Worm (Caenorhabditis elegans): ENCODE results near the gene clec-264.
A peak's percentile ranks its signal among the peaks of the same experiment; 100 is the strongest.

The clec-264 gene

DNA sequence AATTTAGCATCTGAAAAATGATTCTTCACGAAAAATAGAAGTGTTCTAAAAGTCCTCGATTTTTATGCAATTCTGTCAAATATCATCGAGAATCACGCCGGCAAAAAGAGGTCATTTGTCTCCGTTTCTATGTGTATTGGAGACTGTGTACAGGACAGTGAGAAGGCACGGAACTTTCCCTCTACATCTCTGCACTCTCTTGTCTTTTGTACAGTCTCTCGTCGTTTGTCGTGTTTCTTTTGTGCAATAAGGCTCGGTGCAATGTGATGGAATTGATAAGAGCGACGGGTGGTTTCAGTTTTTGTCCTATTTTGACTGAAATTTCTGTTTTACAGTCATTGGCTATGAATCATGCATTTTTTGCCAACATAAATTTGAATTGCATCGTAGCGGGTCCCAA, 18.6 kb downstream of the clec-264 start:
- no peak for TF ChIP-seq ref-1 (GFP tag; conservative IDR thresholded peaks at IDR 0.05)
- TF ChIP-seq cog-1 (tag; optimal IDR thresholded peaks at IDR 0.05): no peak
- TF ChIP-seq med-1 (GFP tag; optimal IDR thresholded peaks at IDR 0.05; ENCODE audit: insufficient read depth): no peak
- TF ChIP-seq T22C8.4 (GFP tag; IDR thresholded peaks at IDR 0.05): no peak
- no peak for TF ChIP-seq flt-1 (GFP tag; IDR thresholded peaks at IDR 0.05)
- TF ChIP-seq tab-1 (GFP tag; IDR thresholded peaks at IDR 0.05): no peak
- no peak for TF ChIP-seq ztf-23 (GFP tag; IDR thresholded peaks at IDR 0.05)
- TF ChIP-seq ztf-29 (GFP tag; IDR thresholded peaks at IDR 0.05): no peak
- TF ChIP-seq klf-2 (GFP tag; conservative IDR thresholded peaks at IDR 0.05): no peak

DNA sequence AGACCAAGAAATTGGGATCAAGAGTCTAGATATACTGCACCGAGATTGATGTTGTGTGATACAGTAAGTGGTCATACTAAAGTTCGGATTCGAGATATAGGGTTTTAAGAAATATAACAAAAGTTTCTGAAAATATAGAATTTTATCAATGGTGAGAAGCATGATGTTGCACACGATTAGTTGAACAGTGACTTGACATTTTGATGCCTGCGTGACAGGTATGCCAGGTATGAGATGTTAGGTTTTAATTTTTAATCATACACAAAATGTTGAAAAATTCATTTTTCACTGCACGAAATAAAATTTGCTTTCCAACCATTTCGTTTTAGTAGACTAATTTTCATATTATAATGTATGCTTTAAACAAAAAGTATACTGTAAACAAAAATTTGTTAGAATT, 20.1 kb downstream of the clec-264 start:
- TF ChIP-seq tab-1 (GFP tag; IDR thresholded peaks at IDR 0.05): no peak
- no peak for TF ChIP-seq flt-1 (GFP tag; IDR thresholded peaks at IDR 0.05)

DNA sequence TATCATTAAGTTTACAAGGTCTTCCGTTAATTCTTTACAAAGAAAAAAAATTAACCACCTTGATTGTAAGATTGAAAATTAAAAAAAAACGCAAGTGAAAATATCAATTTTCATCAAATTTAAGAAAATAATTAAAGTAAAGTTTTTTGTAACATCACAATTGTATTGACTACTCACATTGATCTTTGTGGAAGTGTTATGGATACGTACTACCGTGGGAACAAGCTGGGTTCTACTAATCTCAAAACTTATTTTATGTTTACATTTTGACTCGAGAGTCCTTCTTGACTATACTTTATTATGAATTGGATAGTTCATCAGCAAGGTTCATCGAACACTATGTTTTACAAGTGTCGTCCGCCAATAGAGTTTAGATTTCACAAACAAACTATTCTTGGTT, 21.0 kb downstream of the clec-264 start, which contains the start of gene num-1:
TSS of gene num-1 (plus strand) at position 301 of the 400 bp plus-strand sequence.
- TF ChIP-seq ztf-29 (GFP tag; IDR thresholded peaks at IDR 0.05) (no peak), klf-2 (GFP tag; conservative IDR thresholded peaks at IDR 0.05) (no peak), ztf-23 (GFP tag; IDR thresholded peaks at IDR 0.05) (no peak), tab-1 (GFP tag; IDR thresholded peaks at IDR 0.05) (no peak), cog-1 (tag; optimal IDR thresholded peaks at IDR 0.05) (no peak), med-1 (GFP tag; optimal IDR thresholded peaks at IDR 0.05; ENCODE audit: insufficient read depth) (no peak), ref-1 (GFP tag; conservative IDR thresholded peaks at IDR 0.05) (no peak), flt-1 (GFP tag; IDR thresholded peaks at IDR 0.05) (no peak), T22C8.4 (GFP tag; IDR thresholded peaks at IDR 0.05) (no peak)

DNA sequence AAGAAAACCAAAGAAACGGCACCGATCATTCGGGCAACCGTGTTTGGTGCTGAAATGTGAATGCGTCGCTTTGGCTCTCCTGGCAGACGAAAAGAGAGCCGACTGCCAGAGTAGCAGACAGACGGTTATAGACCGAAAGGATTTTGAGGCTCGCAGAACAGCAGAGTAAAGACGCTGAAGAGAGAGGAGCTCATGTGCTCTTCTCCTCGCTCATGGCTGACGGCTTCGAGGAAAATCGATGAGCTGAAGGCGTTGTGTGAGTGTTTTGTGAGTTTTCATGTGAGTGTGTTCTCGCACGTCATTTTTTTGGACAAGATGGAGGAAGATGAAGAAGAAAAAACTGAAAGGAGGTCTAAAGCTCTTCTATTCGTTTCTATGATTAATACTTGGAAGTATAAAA, 21.7 kb downstream of the clec-264 start, which contains the start of gene sbt-1:
TSS of gene sbt-1 (minus strand) at position 62 of the 400 bp plus-strand sequence.
- TF ChIP-seq klf-2 (GFP tag; conservative IDR thresholded peaks at IDR 0.05): no peak
- TF ChIP-seq ref-1 (GFP tag; conservative IDR thresholded peaks at IDR 0.05): no peak
- TF ChIP-seq cog-1 (tag; optimal IDR thresholded peaks at IDR 0.05): no peak
- no peak for TF ChIP-seq ztf-23 (GFP tag; IDR thresholded peaks at IDR 0.05)
- TF ChIP-seq tab-1 (GFP tag; IDR thresholded peaks at IDR 0.05): no peak
- TF ChIP-seq flt-1 (GFP tag; IDR thresholded peaks at IDR 0.05): 0 out of 2 replicates have a peak, but pooled peaks have one; percentile 4
- TF ChIP-seq ztf-29 (GFP tag; IDR thresholded peaks at IDR 0.05): no peak
- no peak for TF ChIP-seq med-1 (GFP tag; optimal IDR thresholded peaks at IDR 0.05; ENCODE audit: insufficient read depth)
- peak; percentile 32; the same call in 1 of the 2 replicates for TF ChIP-seq T22C8.4 (GFP tag; IDR thresholded peaks at IDR 0.05)

DNA sequence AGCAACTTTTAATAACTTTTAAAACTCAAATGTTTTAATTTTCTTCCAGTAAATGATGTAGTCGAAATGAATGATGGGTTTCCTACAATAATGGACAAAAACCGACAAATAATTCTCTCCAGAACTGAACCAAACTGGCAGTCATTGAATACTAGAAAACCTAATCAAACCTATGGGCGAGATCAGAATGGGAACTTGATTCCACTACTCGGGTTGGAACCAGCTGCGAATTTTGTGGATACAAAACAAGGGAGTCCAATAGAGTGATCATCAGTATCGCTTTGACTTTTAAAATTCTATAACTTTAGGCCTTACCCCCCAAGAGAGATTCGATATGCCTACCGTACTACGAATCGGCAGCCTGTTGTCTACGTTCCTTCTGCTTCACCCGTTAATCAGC, 23.9 kb downstream of the clec-264 start:
- TF ChIP-seq tab-1 (GFP tag; IDR thresholded peaks at IDR 0.05): no peak
- TF ChIP-seq ztf-29 (GFP tag; IDR thresholded peaks at IDR 0.05): no peak
- TF ChIP-seq T22C8.4 (GFP tag; IDR thresholded peaks at IDR 0.05): no peak
- TF ChIP-seq ztf-23 (GFP tag; IDR thresholded peaks at IDR 0.05): no peak
- TF ChIP-seq klf-2 (GFP tag; conservative IDR thresholded peaks at IDR 0.05): no peak

DNA sequence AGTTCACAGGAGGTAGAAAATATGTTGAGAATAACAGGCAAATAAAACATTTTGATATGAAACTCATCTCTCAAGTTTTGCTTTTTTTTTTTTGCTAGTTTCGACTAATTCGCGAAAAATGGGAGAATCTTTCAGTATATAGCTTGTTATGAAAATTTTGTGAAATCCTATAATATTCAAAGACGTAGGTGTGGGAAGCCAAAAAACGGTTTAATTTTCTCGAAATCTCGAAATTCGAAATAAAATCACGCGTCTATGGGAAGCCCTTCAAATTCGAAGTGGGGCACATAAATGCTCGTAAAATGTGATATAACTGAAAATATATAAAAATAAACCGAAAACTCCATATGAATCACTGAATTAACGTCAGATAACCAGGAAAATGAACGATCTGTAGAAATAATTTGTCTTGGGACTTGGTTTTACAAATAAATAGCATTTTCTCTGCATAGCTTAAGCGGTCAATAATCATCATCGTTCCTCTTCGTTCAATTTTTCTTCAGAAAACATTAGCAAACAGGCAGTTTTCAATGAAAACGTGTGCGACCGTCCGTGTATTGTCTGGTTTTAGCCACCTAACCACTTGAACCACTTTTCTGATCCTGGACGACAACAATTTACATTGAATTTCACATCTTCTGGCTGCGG, 25.4 kb downstream of the clec-264 start, which contains the start of the genes gcy-22 and grl-14:
TSS of gene gcy-22 (minus strand) at position 101 of the 648 bp plus-strand sequence.
TSS of gene grl-14 (plus strand) at position 598 of the 648 bp plus-strand sequence.
- no peak for TF ChIP-seq klf-2 (GFP tag; conservative IDR thresholded peaks at IDR 0.05)
- no peak for TF ChIP-seq ztf-23 (GFP tag; IDR thresholded peaks at IDR 0.05)
- TF ChIP-seq med-1 (GFP tag; optimal IDR thresholded peaks at IDR 0.05; ENCODE audit: insufficient read depth): no peak
- no peak for TF ChIP-seq tab-1 (GFP tag; IDR thresholded peaks at IDR 0.05)
- TF ChIP-seq T22C8.4 (GFP tag; IDR thresholded peaks at IDR 0.05): no peak
- no peak for TF ChIP-seq flt-1 (GFP tag; IDR thresholded peaks at IDR 0.05)
- TF ChIP-seq ref-1 (GFP tag; conservative IDR thresholded peaks at IDR 0.05): no peak
- no peak for TF ChIP-seq ztf-29 (GFP tag; IDR thresholded peaks at IDR 0.05)
- no peak for TF ChIP-seq cog-1 (tag; optimal IDR thresholded peaks at IDR 0.05)

DNA sequence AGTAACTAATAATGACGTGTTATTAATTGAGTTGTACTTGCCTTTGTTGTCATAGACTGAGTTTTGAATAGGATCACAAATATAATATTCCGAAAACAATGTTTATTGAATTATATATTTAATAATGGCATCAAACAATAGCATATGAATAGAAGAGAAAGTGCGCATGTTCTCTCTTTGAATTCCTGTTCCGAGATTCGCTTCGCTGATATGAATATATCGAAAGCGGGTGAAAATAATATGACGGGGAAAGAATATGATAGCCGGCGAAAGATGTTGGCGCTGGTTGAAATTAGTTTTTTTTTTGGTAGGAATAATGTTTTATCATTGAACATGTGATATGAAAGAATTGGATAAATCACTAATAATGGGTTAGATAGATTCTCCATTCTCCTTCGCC, 30.5 kb downstream of the clec-264 start, which contains the start of gene T03D8.6:
TSS of gene T03D8.6 (minus strand) at position 298 of the 400 bp plus-strand sequence.
- no peak for TF ChIP-seq klf-2 (GFP tag; conservative IDR thresholded peaks at IDR 0.05)
- TF ChIP-seq ztf-23 (GFP tag; IDR thresholded peaks at IDR 0.05): no peak
- no peak for TF ChIP-seq T22C8.4 (GFP tag; IDR thresholded peaks at IDR 0.05)
- TF ChIP-seq med-1 (GFP tag; optimal IDR thresholded peaks at IDR 0.05; ENCODE audit: insufficient read depth): no peak
- no peak for TF ChIP-seq ref-1 (GFP tag; conservative IDR thresholded peaks at IDR 0.05)
- TF ChIP-seq tab-1 (GFP tag; IDR thresholded peaks at IDR 0.05): no peak
- TF ChIP-seq cog-1 (tag; optimal IDR thresholded peaks at IDR 0.05): no peak
- no peak for TF ChIP-seq flt-1 (GFP tag; IDR thresholded peaks at IDR 0.05)
- no peak for TF ChIP-seq ztf-29 (GFP tag; IDR thresholded peaks at IDR 0.05)

DNA sequence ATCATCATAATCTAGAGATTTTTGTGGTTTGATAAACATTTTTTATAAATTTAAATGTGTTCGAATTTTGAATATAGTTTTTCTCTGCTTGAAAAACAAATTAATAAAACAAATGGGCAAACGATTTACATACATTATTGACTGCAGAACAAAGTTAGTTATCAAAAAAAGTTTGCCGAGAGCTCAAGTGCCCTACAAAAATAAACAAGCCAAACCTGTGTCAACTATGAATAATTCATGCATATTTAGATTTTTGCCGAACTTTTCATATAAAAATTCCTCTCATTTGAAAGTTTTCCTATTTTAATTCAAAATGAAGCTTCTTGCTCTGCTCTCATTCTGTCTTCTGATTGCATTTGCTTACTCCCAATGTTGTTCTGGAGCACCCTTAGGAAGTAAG, 34.7 kb downstream of the clec-264 start, which contains the start of gene sshk-1:
TSS of gene sshk-1 (plus strand) at position 301 of the 400 bp plus-strand sequence.
- TF ChIP-seq klf-2 (GFP tag; conservative IDR thresholded peaks at IDR 0.05) (no peak), ref-1 (GFP tag; conservative IDR thresholded peaks at IDR 0.05) (no peak), cog-1 (tag; optimal IDR thresholded peaks at IDR 0.05) (no peak), flt-1 (GFP tag; IDR thresholded peaks at IDR 0.05) (no peak)

DNA sequence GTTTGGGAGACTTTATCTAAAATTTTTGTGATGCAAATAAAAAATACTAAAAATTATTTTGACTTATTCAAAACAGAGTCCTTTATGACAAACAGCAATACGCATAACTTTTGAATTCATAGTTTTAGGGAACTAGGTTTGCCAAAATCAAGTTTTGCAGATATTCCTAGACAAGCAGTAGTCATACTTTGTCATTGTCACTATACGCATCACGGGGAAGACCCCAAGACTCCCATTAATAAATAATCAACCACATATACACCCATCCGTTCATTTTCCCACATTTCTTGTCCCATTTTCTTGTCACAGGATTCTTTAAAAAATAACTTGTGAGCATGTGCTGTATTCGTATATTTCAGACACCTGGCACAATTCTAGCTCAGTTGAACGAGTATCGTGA, 36.1 kb downstream of the clec-264 start, which contains the start of gene Y44A6D.7:
TSS of gene Y44A6D.7 (plus strand) at position 301 of the 400 bp plus-strand sequence.
- TF ChIP-seq flt-1 (GFP tag; IDR thresholded peaks at IDR 0.05) (no peak), ztf-29 (GFP tag; IDR thresholded peaks at IDR 0.05) (no peak), tab-1 (GFP tag; IDR thresholded peaks at IDR 0.05) (no peak), T22C8.4 (GFP tag; IDR thresholded peaks at IDR 0.05) (no peak), med-1 (GFP tag; optimal IDR thresholded peaks at IDR 0.05; ENCODE audit: insufficient read depth) (no peak), cog-1 (tag; optimal IDR thresholded peaks at IDR 0.05) (no peak), ztf-23 (GFP tag; IDR thresholded peaks at IDR 0.05) (no peak), ref-1 (GFP tag; conservative IDR thresholded peaks at IDR 0.05) (no peak), klf-2 (GFP tag; conservative IDR thresholded peaks at IDR 0.05) (no peak)

DNA sequence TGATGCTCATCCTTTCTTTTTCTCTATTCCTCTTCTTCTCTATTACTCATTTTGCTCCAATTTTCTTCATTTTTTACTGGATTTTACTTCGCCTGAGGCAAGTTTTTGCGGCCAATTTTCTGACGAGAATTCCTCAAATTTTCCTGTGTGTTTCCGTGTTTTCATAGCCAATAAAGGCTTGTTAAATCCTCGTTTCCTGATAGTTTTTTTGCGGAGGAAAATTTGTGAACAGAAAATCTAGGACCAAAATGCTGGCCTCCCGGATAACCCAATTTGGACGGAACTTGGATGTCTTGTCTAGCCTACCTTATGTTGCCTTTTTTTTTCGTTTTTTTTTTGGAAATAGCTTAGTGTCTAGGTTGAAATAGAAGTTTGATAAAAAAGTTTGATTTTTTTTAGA, 36.9 kb downstream of the clec-264 start:
- TF ChIP-seq T22C8.4 (GFP tag; IDR thresholded peaks at IDR 0.05) (no peak), klf-2 (GFP tag; conservative IDR thresholded peaks at IDR 0.05) (no peak), ztf-29 (GFP tag; IDR thresholded peaks at IDR 0.05) (no peak), flt-1 (GFP tag; IDR thresholded peaks at IDR 0.05) (no peak), med-1 (GFP tag; optimal IDR thresholded peaks at IDR 0.05; ENCODE audit: insufficient read depth) (no peak), tab-1 (GFP tag; IDR thresholded peaks at IDR 0.05) (no peak), ztf-23 (GFP tag; IDR thresholded peaks at IDR 0.05) (no peak), ref-1 (GFP tag; conservative IDR thresholded peaks at IDR 0.05) (no peak), cog-1 (tag; optimal IDR thresholded peaks at IDR 0.05) (no peak)
